Worm (Caenorhabditis elegans): Measurements from ENCODE around the gene xbx-1.

xbx-1 gene

ce11 chrV:14945697-14946096 is 34.3 kb upstream of the xbx-1 start, which contains the start of gene C30G7.3:
Gene C30G7.3, minus strand, starts transcription at chrV:14945704.
- TF ChIP-seq pax-1 (tag; optimal IDR thresholded peaks at IDR 0.05), result no peak
- TF ChIP-seq hlh-13 (GFP tag; optimal IDR thresholded peaks at IDR 0.05), result no peak
- TF ChIP-seq ceh-18 (tag; optimal IDR thresholded peaks at IDR 0.05), result no peak
- TF ChIP-seq gmeb-2 (tag; optimal IDR thresholded peaks at IDR 0.05), result no peak
- no peak for TF ChIP-seq ceh-30 (tag; optimal IDR thresholded peaks at IDR 0.05)
- TF ChIP-seq K02D7.2 (tag; optimal IDR thresholded peaks at IDR 0.05), result no peak
- TF ChIP-seq unc-3 (GFP tag; conservative IDR thresholded peaks at IDR 0.05), result no peak
- no peak for TF ChIP-seq unc-3 (tag; optimal IDR thresholded peaks at IDR 0.05)
- no peak for TF ChIP-seq ceh-34 (tag; optimal IDR thresholded peaks at IDR 0.05)
- no peak for TF ChIP-seq nfya-1 (tag; optimal IDR thresholded peaks at IDR 0.05)

DNA sequence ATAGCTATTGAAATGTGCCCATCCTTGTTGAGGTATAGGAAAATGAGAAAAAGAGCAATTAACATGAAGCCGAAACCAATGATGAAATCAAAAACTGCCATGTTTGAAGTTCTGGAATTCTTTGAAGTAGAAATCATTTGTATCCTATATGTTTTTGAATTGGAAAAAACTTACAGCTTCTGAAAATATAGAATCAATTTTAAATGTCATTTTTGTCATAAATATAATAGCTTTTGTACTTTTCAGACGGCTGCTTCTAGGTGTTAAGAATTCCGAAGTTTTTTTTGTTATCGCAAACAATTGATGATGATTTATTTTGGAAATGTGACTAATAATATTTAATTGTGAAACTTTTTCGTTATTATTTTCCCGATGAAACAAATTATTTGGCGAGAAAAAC is 33.0 kb upstream of the xbx-1 start, which contains the start of gene C30G7.4:
Gene C30G7.4 (minus strand): TSS at position 101 of the 400 bp plus-strand sequence.
- no peak for TF ChIP-seq elt-4 (tag; optimal IDR thresholded peaks at IDR 0.05)
- no peak for TF ChIP-seq pros-1 (tag; optimal IDR thresholded peaks at IDR 0.05)
- TF ChIP-seq npax-4 (tag; optimal IDR thresholded peaks at IDR 0.05), result no peak
- TF ChIP-seq ceh-22 (tag; optimal IDR thresholded peaks at IDR 0.05), result no peak
- no peak for TF ChIP-seq C38D4.7 (GFP tag; optimal IDR thresholded peaks at IDR 0.05)
- no peak for TF ChIP-seq ceh-14 (tag; optimal IDR thresholded peaks at IDR 0.05)
- no peak for TF ChIP-seq lin-11 (tag; optimal IDR thresholded peaks at IDR 0.05)
- TF ChIP-seq pag-3 (tag; optimal IDR thresholded peaks at IDR 0.05; ENCODE audit: borderline replicate concordance), result no peak
- TF ChIP-seq fax-1 (tag; optimal IDR thresholded peaks at IDR 0.05), result no peak
- TF ChIP-seq pha-4 (tag; optimal IDR thresholded peaks at IDR 0.05), result no peak
- TF ChIP-seq ceh-30 (tag; optimal IDR thresholded peaks at IDR 0.05), result no peak
- no peak for TF ChIP-seq hlh-8 (tag; optimal IDR thresholded peaks at IDR 0.05)
- no peak for TF ChIP-seq F13H6.1 (tag; optimal IDR thresholded peaks at IDR 0.05)
- no peak for TF ChIP-seq hlh-6 (tag; optimal IDR thresholded peaks at IDR 0.05)
- TF ChIP-seq ceh-9 (tag; optimal IDR thresholded peaks at IDR 0.05), result no peak
- no peak for TF ChIP-seq Y22D7AL.16 (tag; optimal IDR thresholded peaks at IDR 0.05)

DNA sequence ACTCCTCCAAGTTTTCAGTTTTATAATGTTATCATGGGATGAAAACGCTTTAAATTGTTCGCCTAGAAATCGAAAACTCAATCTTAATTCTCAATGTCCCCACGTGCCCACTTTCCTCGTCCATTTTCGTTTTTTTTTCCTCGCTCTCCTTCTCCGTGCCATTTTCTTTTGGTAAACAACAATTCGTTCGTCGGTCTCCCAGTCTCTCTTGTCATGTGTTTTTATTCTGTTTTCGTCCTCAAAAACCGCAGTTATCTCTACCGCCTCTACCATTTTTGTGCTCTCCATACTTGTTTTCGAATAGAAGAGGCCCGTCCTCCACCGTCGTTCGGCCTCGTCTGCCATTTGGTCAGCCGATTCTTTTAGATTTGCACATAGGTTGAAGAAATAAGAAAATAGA is 31.5 kb upstream of the xbx-1 start:
- no peak for TF ChIP-seq dve-1 (tag; optimal IDR thresholded peaks at IDR 0.05)
- TF ChIP-seq zip-5 (tag; optimal IDR thresholded peaks at IDR 0.05), result no peak
- TF ChIP-seq ceh-30 (tag; optimal IDR thresholded peaks at IDR 0.05), result no peak
- TF ChIP-seq F13H6.1 (tag; optimal IDR thresholded peaks at IDR 0.05), result no peak
- TF ChIP-seq lin-11 (tag; optimal IDR thresholded peaks at IDR 0.05), result no peak
- TF ChIP-seq fkh-6 (tag; optimal IDR thresholded peaks at IDR 0.05), result no peak
- TF ChIP-seq pax-1 (tag; optimal IDR thresholded peaks at IDR 0.05), result no peak
- TF ChIP-seq ets-4 (tag; optimal IDR thresholded peaks at IDR 0.05), result no peak

ce11 chrV:14949477-14949876 is 30.6 kb upstream of the xbx-1 start, which contains the start of gene hil-1:
Gene hil-1, plus strand, starts transcription at chrV:14949777.
- TF ChIP-seq ceh-6 (GFP tag; optimal IDR thresholded peaks at IDR 0.05) (no peak), ceh-48 (tag; optimal IDR thresholded peaks at IDR 0.05) (no peak), sox-2 (GFP tag; IDR thresholded peaks at IDR 0.05) (no peak), nfya-1 (tag; optimal IDR thresholded peaks at IDR 0.05) (no peak), gmeb-2 (tag; optimal IDR thresholded peaks at IDR 0.05) (no peak), lin-11 (tag; optimal IDR thresholded peaks at IDR 0.05) (no peak), che-1 (tag; optimal IDR thresholded peaks at IDR 0.05) (no peak), mec-3 (tag; optimal IDR thresholded peaks at IDR 0.05; ENCODE audit: borderline replicate concordance) (no peak), dmd-4 (tag; optimal IDR thresholded peaks at IDR 0.05; ENCODE audit: borderline replicate concordance) (no peak), ceh-34 (tag; optimal IDR thresholded peaks at IDR 0.05) (no peak), pag-3 (tag; optimal IDR thresholded peaks at IDR 0.05; ENCODE audit: borderline replicate concordance) (no peak), ceh-45 (GFP tag; IDR thresholded peaks at IDR 0.05) (no peak), syd-9 (tag; optimal IDR thresholded peaks at IDR 0.05) (no peak), hlh-6 (tag; optimal IDR thresholded peaks at IDR 0.05) (no peak), npax-4 (tag; optimal IDR thresholded peaks at IDR 0.05) (no peak), unc-3 (GFP tag; conservative IDR thresholded peaks at IDR 0.05) (no peak), unc-3 (tag; optimal IDR thresholded peaks at IDR 0.05) (no peak), nhr-11 (tag; optimal IDR thresholded peaks at IDR 0.05) (no peak)

Data from whole organism, late embryonic.